Worm (Caenorhabditis elegans): ENCODE measurements around the gene kcmf-1.

- TF ChIP-seq W03F9.2 (tag; optimal IDR thresholded peaks at IDR 0.05) = no peak
- no peak for TF ChIP-seq him-1 (tag; optimal IDR thresholded peaks at IDR 0.05)
Observed at ce11 chrIII:7815056-7815366, 14.2 kb upstream of the kcmf-1 start.

All from whole organism, L4/young adult.